Worm (Caenorhabditis elegans): ENCODE measurements around the gene Y39A3CL.7.

DNA sequence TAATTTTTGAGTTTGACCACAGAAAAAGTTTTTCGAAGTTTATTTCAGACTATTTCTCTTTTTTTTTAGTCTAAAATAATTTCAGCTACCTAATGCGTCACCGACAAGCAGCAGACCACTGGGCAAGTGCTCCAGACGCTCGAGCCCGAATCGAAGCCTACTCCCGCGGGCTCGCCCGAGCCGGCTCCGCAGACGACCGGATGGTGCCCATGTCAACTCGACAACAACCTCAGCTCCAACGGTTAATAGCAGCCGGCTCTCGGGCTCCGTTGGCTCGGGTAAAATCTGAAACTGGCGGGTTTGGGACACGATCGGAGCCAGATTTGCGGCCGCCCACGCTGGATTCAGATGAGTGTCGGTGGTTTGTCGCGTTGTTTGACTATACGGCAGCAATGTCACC, 21.7 kb upstream of the Y39A3CL.7 start:
- TF ChIP-seq him-1 (tag; optimal IDR thresholded peaks at IDR 0.05) (no peak), dao-5 (tag; optimal IDR thresholded peaks at IDR 0.05) (no peak)

Data from whole organism, L4/young adult.